Worm (Caenorhabditis elegans) whole organism, late embryonic: ENCODE results near the gene K03B8.11.

Source experiments
- C08G9.2 ChIP-seq: sonication (generic microtip); optimal IDR thresholded peaks from 2 replicates; lab custom pipeline; 2016; ENCODE audit warnings: mild to moderate bottlenecking, missing genetic modification characterization, moderate library complexity, missing compliant biosample characterization
- C38D4.7 ChIP-seq: fragments of 200-800 bp; sonication (Bioruptor generic); optimal IDR thresholded peaks from 2 replicates; lab custom pipeline; 2018; ENCODE audit warnings: mild to moderate bottlenecking, missing genetic modification characterization, moderate library complexity, missing compliant biosample characterization
- F13H6.1 ChIP-seq: sonication (generic microtip); optimal IDR thresholded peaks from 2 replicates; lab custom pipeline; 2016; ENCODE audit warnings: missing genetic modification characterization, missing compliant biosample characterization
- K02D7.2 ChIP-seq: sonication (generic microtip); optimal IDR thresholded peaks from 2 replicates; lab custom pipeline; 2017; ENCODE audit warnings: mild to moderate bottlenecking, missing genetic modification characterization, missing compliant biosample characterization
- K09A11.1 ChIP-seq: sonication (generic microtip); optimal IDR thresholded peaks from 2 replicates; lab custom pipeline; 2017; ENCODE audit warnings: antibody characterized with exemption, mild to moderate bottlenecking, missing genetic modification characterization, missing compliant biosample characterization; ENCODE audit not compliant: insufficient read depth
- T23F11.4 ChIP-seq: fragments of 200-800 bp; sonication (Bioruptor generic); optimal IDR thresholded peaks from 2 replicates; lab custom pipeline; 2018; ENCODE audit warnings: mild to moderate bottlenecking, missing genetic modification characterization, missing compliant biosample characterization
- ahr-1 ChIP-seq: sonication (generic microtip); optimal IDR thresholded peaks from 2 replicates; lab custom pipeline; 2016; ENCODE audit warnings: missing genetic modification characterization, missing compliant biosample characterization
- ama-1 ChIP-seq: fragments of 150-350 bp; optimal IDR thresholded peaks from 2 replicates; lab custom pipeline; 2014
- ceh-14 ChIP-seq: sonication (generic microtip); optimal IDR thresholded peaks from 2 replicates; lab custom pipeline; 2016; ENCODE audit warnings: missing genotype, missing genetic modification characterization, missing compliant biosample characterization
- ceh-18 ChIP-seq: sonication (generic microtip); optimal IDR thresholded peaks from 2 replicates; lab custom pipeline; 2016; ENCODE audit warnings: missing genetic modification characterization, missing compliant biosample characterization
- ceh-2 ChIP-seq: sonication (generic microtip); optimal IDR thresholded peaks from 2 replicates; lab custom pipeline; 2016; ENCODE audit warnings: missing genotype, missing genetic modification characterization, missing compliant biosample characterization
- ceh-22 ChIP-seq: sonication (generic microtip); optimal IDR thresholded peaks from 2 replicates; lab custom pipeline; 2017; ENCODE audit warnings: missing biosample characterization, missing genetic modification characterization
- ceh-30 ChIP-seq: fragments of 150-350 bp; optimal IDR thresholded peaks from 2 replicates; lab custom pipeline; 2014; ENCODE audit warnings: missing biosample characterization, missing genetic modification characterization
- ceh-34 ChIP-seq: sonication (generic microtip); optimal IDR thresholded peaks from 2 replicates; lab custom pipeline; 2016; ENCODE audit warnings: mild to moderate bottlenecking, missing genetic modification characterization, missing compliant biosample characterization
- ceh-45 ChIP-seq: fragments of 200-800 bp; sonication (Bioruptor generic); IDR thresholded peaks from 2 replicates; pipeline ENCODE4 v1.3.6; 2022; ENCODE audit warnings: missing genetic modification reagents, missing genetic modification characterization, missing compliant biosample characterization
- ceh-9 ChIP-seq: sonication (generic microtip); optimal IDR thresholded peaks from 2 replicates; lab custom pipeline; 2016; ENCODE audit warnings: mild to moderate bottlenecking, missing genetic modification characterization, inconsistent platforms, missing compliant biosample characterization
- che-1 ChIP-seq: sonication (generic microtip); optimal IDR thresholded peaks from 2 replicates; lab custom pipeline; 2016; ENCODE audit warnings: mild to moderate bottlenecking, missing genetic modification characterization, missing compliant biosample characterization
- dmd-4 ChIP-seq: sonication (generic microtip); optimal IDR thresholded peaks from 2 replicates; lab custom pipeline; 2016; ENCODE audit warnings: borderline replicate concordance, missing genetic modification characterization, missing compliant biosample characterization
- dve-1 ChIP-seq: sonication (generic microtip); optimal IDR thresholded peaks from 2 replicates; lab custom pipeline; 2017; ENCODE audit warnings: antibody characterized with exemption, mild to moderate bottlenecking, missing genetic modification characterization, missing compliant biosample characterization
- ets-4 ChIP-seq: sonication (generic microtip); optimal IDR thresholded peaks from 2 replicates; lab custom pipeline; 2016; ENCODE audit warnings: missing genetic modification characterization, missing compliant biosample characterization
- fax-1 ChIP-seq: sonication (generic microtip); optimal IDR thresholded peaks from 2 replicates; lab custom pipeline; 2016; ENCODE audit warnings: missing genotype, missing genetic modification characterization, missing compliant biosample characterization
- fkh-10 ChIP-seq: fragments of 150-350 bp; optimal IDR thresholded peaks from 2 replicates; lab custom pipeline; 2014; ENCODE audit warnings: missing biosample characterization, missing genetic modification reagents, missing genetic modification characterization
- fkh-6 ChIP-seq: sonication (generic microtip); optimal IDR thresholded peaks from 2 replicates; lab custom pipeline; 2016; ENCODE audit warnings: missing genetic modification characterization, missing compliant biosample characterization
- hlh-15 ChIP-seq: sonication (generic microtip); optimal IDR thresholded peaks from 2 replicates; lab custom pipeline; 2016; ENCODE audit warnings: missing genetic modification characterization, missing compliant biosample characterization
- hlh-30 ChIP-seq: sonication (generic microtip); optimal IDR thresholded peaks from 2 replicates; lab custom pipeline; 2017; ENCODE audit warnings: antibody characterized with exemption, missing genetic modification characterization, missing compliant biosample characterization; ENCODE audit not compliant: insufficient read depth
- hlh-6 ChIP-seq: sonication (generic microtip); optimal IDR thresholded peaks from 2 replicates; lab custom pipeline; 2016; ENCODE audit warnings: missing genotype, missing genetic modification characterization, missing compliant biosample characterization
- hlh-8 ChIP-seq: sonication (generic microtip); optimal IDR thresholded peaks from 2 replicates; lab custom pipeline; 2016; ENCODE audit warnings: missing genotype, missing genetic modification characterization, missing compliant biosample characterization
- madf-2 ChIP-seq: sonication (generic microtip); optimal IDR thresholded peaks from 2 replicates; lab custom pipeline; 2017; ENCODE audit warnings: missing genetic modification characterization, missing compliant biosample characterization
- mec-3 ChIP-seq: sonication (generic microtip); optimal IDR thresholded peaks from 2 replicates; lab custom pipeline; 2016; ENCODE audit warnings: borderline replicate concordance, missing genetic modification characterization, missing compliant biosample characterization
- nfya-1 ChIP-seq: sonication (generic microtip); optimal IDR thresholded peaks from 2 replicates; lab custom pipeline; 2017; ENCODE audit warnings: missing genetic modification characterization, mild to moderate bottlenecking, missing compliant biosample characterization, antibody characterized with exemption, moderate library complexity
- nhr-11 ChIP-seq: fragments of 150-350 bp; optimal IDR thresholded peaks from 2 replicates; lab custom pipeline; 2014; ENCODE audit warnings: missing biosample characterization, missing genetic modification characterization
- nhr-232 ChIP-seq: sonication (generic microtip); optimal IDR thresholded peaks from 2 replicates; lab custom pipeline; 2016; ENCODE audit warnings: missing genetic modification characterization, missing compliant biosample characterization
- odd-2 ChIP-seq: sonication (generic microtip); optimal IDR thresholded peaks from 2 replicates; lab custom pipeline; 2017; ENCODE audit warnings: antibody characterized with exemption, mild to moderate bottlenecking, missing genetic modification characterization, missing compliant biosample characterization
- pag-3 ChIP-seq: sonication (generic microtip); optimal IDR thresholded peaks from 2 replicates; lab custom pipeline; 2016; ENCODE audit warnings: missing compliant biosample characterization, missing genetic modification characterization, borderline replicate concordance
- pax-1 ChIP-seq: fragments of 150-350 bp; optimal IDR thresholded peaks from 2 replicates; lab custom pipeline; 2014; ENCODE audit warnings: missing biosample characterization, missing genetic modification characterization
- pha-2 ChIP-seq: sonication (generic microtip); optimal IDR thresholded peaks from 2 replicates; lab custom pipeline; 2017; ENCODE audit warnings: mild to moderate bottlenecking, missing genetic modification characterization, missing compliant biosample characterization
- pha-4 ChIP-seq: fragments of 150-350 bp; optimal IDR thresholded peaks from 2 replicates; lab custom pipeline; 2018; ENCODE audit warnings: missing biosample characterization, missing genetic modification reagents, missing genetic modification characterization
- pros-1 ChIP-seq: fragments of 150-350 bp; optimal IDR thresholded peaks from 2 replicates; lab custom pipeline; 2014; ENCODE audit warnings: missing biosample characterization, missing genetic modification reagents, missing genetic modification characterization
- ref-2 ChIP-seq: sonication (generic microtip); optimal IDR thresholded peaks from 2 replicates; lab custom pipeline; 2016; ENCODE audit warnings: missing genetic modification characterization, missing compliant biosample characterization
- rnt-1 ChIP-seq: sonication (generic microtip); optimal IDR thresholded peaks from 2 replicates; lab custom pipeline; 2016; ENCODE audit warnings: missing genetic modification characterization, missing compliant biosample characterization
- sdc-2 ChIP-seq: sonication (generic microtip); optimal IDR thresholded peaks from 2 replicates; lab custom pipeline; 2016; ENCODE audit warnings: missing genotype, missing genetic modification characterization, missing compliant biosample characterization
- syd-9 ChIP-seq: sonication (generic microtip); optimal IDR thresholded peaks from 2 replicates; lab custom pipeline; 2016; ENCODE audit warnings: mild to moderate bottlenecking, missing genetic modification characterization, moderate library complexity, missing compliant biosample characterization
- unc-3 ChIP-seq, 2 experiments: fragments of 200-800 bp in 1 of 2; sonication (Bioruptor generic) in 1 of 2; sonication (generic microtip) in 1 of 2; conservative IDR thresholded peaks in 1 of 2; optimal IDR thresholded peaks in 1 of 2; 2 replicates each; pipeline versions ENCODE4 v1.3.6 to Lab custom; 2016 to 2022; ENCODE audit warnings: missing compliant biosample characterization in 2 of 2, missing genetic modification characterization in 2 of 2, missing genetic modification reagents in 1 of 2
- unc-42 ChIP-seq: sonication (generic microtip); optimal IDR thresholded peaks from 2 replicates; lab custom pipeline; 2016; ENCODE audit warnings: missing genotype, missing genetic modification characterization, missing compliant biosample characterization
- unc-55 ChIP-seq: sonication (generic microtip); optimal IDR thresholded peaks from 2 replicates; lab custom pipeline; 2017; ENCODE audit warnings: missing biosample characterization, missing genetic modification reagents, missing genetic modification characterization
- zip-5 ChIP-seq: sonication (generic microtip); optimal IDR thresholded peaks from 2 replicates; lab custom pipeline; 2016; ENCODE audit warnings: missing genetic modification characterization, missing compliant biosample characterization
- ztf-16 ChIP-seq: sonication (generic microtip); optimal IDR thresholded peaks from 2 replicates; lab custom pipeline; 2017; ENCODE audit warnings: missing genetic modification characterization, missing compliant biosample characterization

K03B8.11 gene

DNA sequence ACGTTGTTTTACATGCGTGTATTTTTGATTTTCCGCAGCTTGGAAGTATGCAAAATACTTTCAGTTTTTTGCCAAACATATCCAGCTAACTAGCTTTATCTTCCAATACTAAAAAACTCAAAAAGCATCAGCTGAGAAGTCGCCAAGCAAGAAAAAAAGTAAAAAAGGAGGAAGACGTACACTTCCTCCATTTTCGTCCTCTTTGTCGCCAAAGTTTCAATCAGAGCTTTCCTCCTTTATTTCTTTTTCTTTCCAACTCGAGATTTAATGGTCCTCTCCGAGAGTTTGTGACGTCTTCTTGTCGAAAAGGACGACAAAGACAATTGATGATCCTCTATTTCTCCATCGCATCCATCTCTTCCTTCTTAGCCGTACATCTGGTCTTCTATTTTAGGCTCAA, 9.7 kb downstream of the K03B8.11 start:
- TF ChIP-seq ceh-22 (no peak), pag-3 (no peak), rnt-1 (tag; lab: Kevin White, UChicago) (no peak), F13H6.1 (tag; lab: Kevin White, UChicago) (no peak), fkh-6 (no peak), hlh-8 (tag; lab: Kevin White, UChicago) (no peak), unc-3 (GFP tag; conservative IDR thresholded peaks at IDR 0.05; lab: Robert Waterston, UW) (no peak), unc-3 (tag; optimal IDR thresholded peaks at IDR 0.05; lab: Kevin White, UChicago) (no peak), nhr-232 (no peak), unc-42 (tag; lab: Kevin White, UChicago) (no peak)

DNA sequence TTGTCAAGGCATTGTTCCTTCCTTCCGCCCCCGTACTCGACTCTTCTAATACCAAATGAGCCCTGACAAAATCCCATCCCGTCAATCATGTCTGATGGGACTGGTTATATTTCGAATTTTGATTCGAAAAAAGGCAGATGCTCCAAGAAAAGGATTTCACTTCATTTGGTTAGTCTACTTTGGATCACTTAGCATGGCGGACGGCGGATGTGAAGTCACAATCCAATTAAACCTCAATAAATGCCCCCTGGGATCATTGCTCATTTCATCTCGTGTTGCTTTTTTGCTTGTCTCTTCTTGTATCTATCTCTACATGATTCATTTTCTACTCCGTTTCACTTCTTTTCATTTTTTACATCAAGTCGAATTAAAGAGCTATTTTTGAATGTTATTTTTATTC, 11.0 kb downstream of the K03B8.11 start:
- no peak for TF ChIP-seq dmd-4
- TF ChIP-seq unc-42 (tag; lab: Kevin White, UChicago), result peak; percentile 52
- no peak for TF ChIP-seq fax-1 (tag; lab: Kevin White, UChicago)
- TF ChIP-seq, all 69 proteins: peak for 1

DNA sequence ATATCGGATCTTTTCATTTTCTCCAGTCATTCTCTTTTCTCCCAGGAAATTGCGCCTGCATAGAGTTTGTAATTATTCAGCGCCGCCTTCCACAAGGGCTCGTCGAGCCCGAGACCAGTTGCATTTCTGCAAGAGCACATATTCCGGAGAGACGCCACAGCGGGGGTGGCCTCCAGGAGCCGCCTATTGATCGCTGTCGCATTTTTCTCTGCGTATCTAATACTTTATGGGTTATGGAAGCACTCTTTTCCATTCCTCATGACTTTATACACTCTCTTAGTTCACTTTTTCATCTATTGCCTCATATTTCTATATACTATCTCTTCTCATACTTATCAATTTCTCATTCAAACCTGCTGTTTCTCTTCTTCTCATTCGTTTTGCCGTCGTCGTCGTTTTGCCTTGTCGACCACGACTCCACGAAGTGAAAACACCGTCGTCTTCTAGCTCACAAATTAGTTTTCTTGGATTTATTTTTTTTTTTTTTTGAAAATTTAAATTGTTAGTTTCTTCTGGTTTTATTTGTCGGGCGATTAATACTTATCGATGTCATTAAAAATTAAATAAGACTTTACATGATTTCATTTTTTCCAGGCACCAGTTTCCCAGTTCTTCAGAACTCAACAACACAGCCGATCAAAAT, 15.0 kb downstream of the K03B8.11 start, which contains the start of gene cnb-1:
TSS of gene cnb-1 (plus strand) at position 593 of the 643 bp plus-strand sequence.
- TF ChIP-seq ceh-30 (no peak), nhr-11 (tag; lab: Kevin White, UChicago) (no peak), fkh-10 (GFP tag; lab: Kevin White, UChicago) (no peak), hlh-15 (tag; lab: Kevin White, UChicago) (no peak), dmd-4 (no peak), zip-5 (tag; lab: Kevin White, UChicago) (peak; percentile 9), fax-1 (tag; lab: Kevin White, UChicago) (no peak), ceh-9 (tag; lab: Kevin White, UChicago) (no peak), dve-1 (tag; lab: Kevin White, UChicago) (no peak), pax-1 (no peak), hlh-8 (tag; lab: Kevin White, UChicago) (peak; percentile 62), ztf-16 (no peak), hlh-30 (peak; percentile 54), ama-1 (lab: Kevin White, UChicago) (no peak), rnt-1 (tag; lab: Kevin White, UChicago) (peak; percentile 38), syd-9 (tag; lab: Kevin White, UChicago) (peak; percentile 33), pha-2 (tag; lab: Kevin White, UChicago) (no peak), C08G9.2 (tag; lab: Kevin White, UChicago) (peak; percentile 32), ceh-45 (GFP tag; lab: Robert Waterston, UW) (no peak), mec-3 (tag; lab: Kevin White, UChicago) (no peak), odd-2 (tag; lab: Kevin White, UChicago) (no peak), ets-4 (no peak), sdc-2 (tag; lab: Kevin White, UChicago) (peak; percentile 13), ceh-2 (tag; lab: Kevin White, UChicago) (peak; percentile 61), ahr-1 (tag; lab: Kevin White, UChicago) (no peak), F13H6.1 (tag; lab: Kevin White, UChicago) (peak; percentile 39), pha-4 (tag; lab: Kevin White, UChicago) (no peak), T23F11.4 (GFP tag; lab: Kevin White, UChicago) (no peak), K09A11.1 (no peak), fkh-6 (no peak), hlh-6 (tag; lab: Kevin White, UChicago) (peak; percentile 29), unc-42 (tag; lab: Kevin White, UChicago) (peak; percentile 48), pros-1 (tag; lab: Kevin White, UChicago) (no peak), ceh-34 (tag; lab: Kevin White, UChicago) (no peak), ceh-18 (tag; lab: Kevin White, UChicago) (peak; percentile 76), unc-55 (peak; percentile 82), che-1 (tag; lab: Kevin White, UChicago) (no peak), K02D7.2 (tag; lab: Kevin White, UChicago) (no peak), unc-3 (GFP tag; conservative IDR thresholded peaks at IDR 0.05; lab: Robert Waterston, UW) (no peak), unc-3 (tag; optimal IDR thresholded peaks at IDR 0.05; lab: Kevin White, UChicago) (no peak), C38D4.7 (GFP tag; lab: Kevin White, UChicago) (no peak), madf-2 (tag; lab: Kevin White, UChicago) (no peak), nfya-1 (tag; lab: Kevin White, UChicago) (peak; percentile 64), ceh-14 (tag; lab: Kevin White, UChicago) (peak; percentile 84), ref-2 (tag; lab: Kevin White, UChicago) (peak; percentile 69)
